Fruit fly (Drosophila melanogaster) whole organism, wandering third instar larva: ENCODE results near the gene CG12885.
A peak's percentile ranks its signal among the peaks of the same experiment; 100 is the strongest.

Source experiments
- Abd-B ChIP-seq: fragments of >200 bp; optimal IDR thresholded peaks from 2 replicates; lab custom pipeline; 2017; ENCODE audit warnings: missing biosample characterization, missing genetic modification characterization
- CG32264 ChIP-seq: fragments of 200-800 bp; sonication (Bioruptor generic); optimal IDR thresholded peaks from 2 replicates; lab custom pipeline; 2016; ENCODE audit warnings: missing biosample characterization, missing genetic modification characterization
- CG9705 ChIP-seq: fragments of 200-800 bp; sonication (Bioruptor generic); optimal IDR thresholded peaks from 2 replicates; lab custom pipeline; 2018; ENCODE audit warnings: missing biosample characterization, mild to moderate bottlenecking, missing genetic modification characterization
- CrebA ChIP-seq: fragments of 200-800 bp; sonication (Bioruptor generic); optimal IDR thresholded peaks from 2 replicates; lab custom pipeline; 2016; ENCODE audit warnings: missing biosample characterization, mild to moderate bottlenecking, missing genetic modification characterization, borderline replicate concordance
- Dfd ChIP-seq: fragments of >200 bp; optimal IDR thresholded peaks from 2 replicates; lab custom pipeline; 2017; ENCODE audit warnings: missing biosample characterization, missing genetic modification characterization
- Dif ChIP-seq: fragments of 200-275, 200-300 bp; sonication (Bioruptor generic); optimal IDR thresholded peaks from 2 replicates; lab custom pipeline; 2018; ENCODE audit warnings: missing biosample characterization, missing genetic modification characterization; ENCODE audit not compliant: partially characterized antibody
- GATAd ChIP-seq: sonication (Bioruptor generic); optimal IDR thresholded peaks from 2 replicates; lab custom pipeline; 2016; ENCODE audit warnings: missing biosample characterization, missing genetic modification characterization
- HLH106 ChIP-seq: fragments of 200-800 bp; optimal IDR thresholded peaks from 3 replicates; lab custom pipeline; 2019; ENCODE audit warnings: missing biosample characterization, mild to moderate bottlenecking, missing genetic modification characterization, moderate library complexity
- Hnf4 ChIP-seq: fragments of 200-800 bp; sonication (Bioruptor generic); optimal IDR thresholded peaks from 2 replicates; lab custom pipeline; 2016; ENCODE audit warnings: missing biosample characterization, mild to moderate bottlenecking, missing genetic modification characterization
- Hr78 ChIP-seq: fragments of >200 bp; optimal IDR thresholded peaks from 2 replicates; lab custom pipeline; 2017; ENCODE audit warnings: missing biosample characterization, missing genetic modification characterization
- Hr83 ChIP-seq: fragments of 200-300 bp; sonication (Bioruptor generic); optimal IDR thresholded peaks from 2 replicates; lab custom pipeline; 2016; ENCODE audit warnings: missing biosample characterization, mild to moderate bottlenecking, missing genetic modification characterization, moderate library complexity; ENCODE audit not compliant: poor library complexity, severe bottlenecking
- Jra ChIP-seq: sonication (Bioruptor generic); optimal IDR thresholded peaks from 2 replicates; lab custom pipeline; 2016; ENCODE audit warnings: missing biosample characterization, missing genetic modification characterization
- Mio ChIP-seq: sonication (Bioruptor generic); optimal IDR thresholded peaks from 2 replicates; lab custom pipeline; 2016; ENCODE audit warnings: missing biosample characterization, missing genetic modification characterization
- Myc ChIP-seq: fragments of >200 bp; optimal IDR thresholded peaks from 2 replicates; lab custom pipeline; 2017
- N ChIP-seq: fragments of >200 bp; optimal IDR thresholded peaks from 2 replicates; lab custom pipeline; 2018; ENCODE audit warnings: missing biosample characterization, missing external identifiers, missing genetic modification characterization
- OdsH ChIP-seq: fragments of 200-800 bp; sonication (Bioruptor generic); optimal IDR thresholded peaks from 2 replicates; lab custom pipeline; 2016; ENCODE audit warnings: missing biosample characterization, mild to moderate bottlenecking, missing genetic modification characterization
- Rel ChIP-seq, 2 experiments: fragments of 200-800 bp; sonication (Bioruptor generic) in 1 of 2; optimal IDR thresholded peaks; 2 replicates in 1 of 2; 3 replicates in 1 of 2; lab custom pipeline; 2016 to 2019; ENCODE audit warnings: mild to moderate bottlenecking in 2 of 2, missing biosample characterization in 2 of 2, missing genetic modification characterization in 2 of 2, moderate library complexity in 1 of 2
- Sp1 ChIP-seq: fragments of 200-800 bp; sonication (Bioruptor generic); optimal IDR thresholded peaks from 3 replicates; lab custom pipeline; 2019; ENCODE audit warnings: missing biosample characterization, mild to moderate bottlenecking, missing genetic modification characterization, moderate library complexity
- Vsx2 ChIP-seq: fragments of 200-300, 225-300 bp; sonication (Bioruptor generic); optimal IDR thresholded peaks from 2 replicates; lab custom pipeline; 2018; ENCODE audit warnings: missing biosample characterization, missing genetic modification characterization; ENCODE audit not compliant: partially characterized antibody
- br ChIP-seq: fragments of 200-800 bp; sonication (Bioruptor generic); optimal IDR thresholded peaks from 2 replicates; lab custom pipeline; 2016; ENCODE audit warnings: missing biosample characterization, missing genetic modification characterization
- brk ChIP-seq: fragments of 200-800 bp; sonication (Bioruptor generic); optimal IDR thresholded peaks from 2 replicates; lab custom pipeline; 2016; ENCODE audit warnings: missing biosample characterization, mild to moderate bottlenecking, missing genetic modification characterization
- dl ChIP-seq, 2 experiments: fragments of 175-275, 200-275 bp in 1 of 2; fragments of 200-275 bp in 1 of 2; sonication (Bioruptor generic); optimal IDR thresholded peaks; lab custom pipeline; 2018; ENCODE audit warnings: mild to moderate bottlenecking in 2 of 2, missing biosample characterization in 2 of 2, missing genetic modification characterization in 2 of 2, moderate library complexity in 2 of 2; ENCODE audit not compliant: partially characterized antibody in 2 of 2, insufficient read depth in 1 of 2
- dmrt93B ChIP-seq: fragments of 200-800 bp; sonication (Bioruptor generic); optimal IDR thresholded peaks from 2 replicates; lab custom pipeline; 2018; ENCODE audit warnings: missing biosample characterization, mild to moderate bottlenecking, missing genetic modification characterization
- dsf ChIP-seq: sonication (Bioruptor generic); optimal IDR thresholded peaks from 2 replicates; lab custom pipeline; 2016; ENCODE audit warnings: missing biosample characterization, missing genetic modification characterization, borderline replicate concordance
- ey ChIP-seq: fragments of 200-800 bp; sonication (Bioruptor generic); optimal IDR thresholded peaks from 2 replicates; lab custom pipeline; 2016; ENCODE audit warnings: missing biosample characterization, missing genetic modification characterization
- foxo ChIP-seq, 2 experiments: fragments of 200-800 bp; sonication (Bioruptor generic); optimal IDR thresholded peaks; 2 replicates in 1 of 2; 3 replicates in 1 of 2; lab custom pipeline; 2016 to 2017; ENCODE audit warnings: missing biosample characterization in 2 of 2, missing genetic modification characterization in 2 of 2
- fru ChIP-seq: fragments of 200-800 bp; sonication (Bioruptor generic); optimal IDR thresholded peaks from 3 replicates; lab custom pipeline; 2016; ENCODE audit warnings: missing biosample characterization, mild to moderate bottlenecking, missing genetic modification characterization
- h ChIP-seq: fragments of 200-800 bp; sonication (Bioruptor generic); optimal IDR thresholded peaks from 3 replicates; lab custom pipeline; 2016; ENCODE audit warnings: missing biosample characterization, mild to moderate bottlenecking, missing genetic modification characterization
- jim ChIP-seq: fragments of 175-275, 200-325 bp; sonication (Bioruptor generic); optimal IDR thresholded peaks from 2 replicates; lab custom pipeline; 2016; ENCODE audit warnings: missing biosample characterization, mild to moderate bottlenecking, missing genetic modification characterization
- lola ChIP-seq: fragments of >200 bp; optimal IDR thresholded peaks from 2 replicates; lab custom pipeline; 2017; ENCODE audit warnings: missing biosample characterization, missing genetic modification characterization
- pan ChIP-seq: fragments of >200 bp; optimal IDR thresholded peaks from 2 replicates; lab custom pipeline; 2017
- psq ChIP-seq: fragments of 200-800 bp; sonication (Bioruptor generic); optimal IDR thresholded peaks from 3 replicates; lab custom pipeline; 2017; ENCODE audit warnings: missing biosample characterization, mild to moderate bottlenecking, missing genetic modification characterization, moderate library complexity
- rgr ChIP-seq: fragments of 200-800 bp; sonication (Bioruptor generic); optimal IDR thresholded peaks from 3 replicates; lab custom pipeline; 2016; ENCODE audit warnings: missing biosample characterization, mild to moderate bottlenecking, missing genetic modification characterization
- sage ChIP-seq: fragments of 200-800 bp; sonication (Bioruptor generic); optimal IDR thresholded peaks from 2 replicates; lab custom pipeline; 2016; ENCODE audit warnings: missing biosample characterization, mild to moderate bottlenecking, missing genetic modification characterization
- sv ChIP-seq: fragments of 200-800 bp; sonication (Bioruptor generic); optimal IDR thresholded peaks from 3 replicates; lab custom pipeline; 2016; ENCODE audit warnings: missing biosample characterization, missing genetic modification characterization
- tai ChIP-seq: sonication (Bioruptor generic); optimal IDR thresholded peaks from 2 replicates; lab custom pipeline; 2016; ENCODE audit warnings: missing biosample characterization, missing genetic modification characterization
- usp ChIP-seq: fragments of >200 bp; optimal IDR thresholded peaks from 2 replicates; lab custom pipeline; 2017; ENCODE audit warnings: missing biosample characterization, missing genetic modification characterization
- woc ChIP-seq: sonication (Bioruptor generic); optimal IDR thresholded peaks from 2 replicates; lab custom pipeline; 2016; ENCODE audit warnings: missing biosample characterization, mild to moderate bottlenecking, missing genetic modification characterization

CG12885 gene

DNA sequence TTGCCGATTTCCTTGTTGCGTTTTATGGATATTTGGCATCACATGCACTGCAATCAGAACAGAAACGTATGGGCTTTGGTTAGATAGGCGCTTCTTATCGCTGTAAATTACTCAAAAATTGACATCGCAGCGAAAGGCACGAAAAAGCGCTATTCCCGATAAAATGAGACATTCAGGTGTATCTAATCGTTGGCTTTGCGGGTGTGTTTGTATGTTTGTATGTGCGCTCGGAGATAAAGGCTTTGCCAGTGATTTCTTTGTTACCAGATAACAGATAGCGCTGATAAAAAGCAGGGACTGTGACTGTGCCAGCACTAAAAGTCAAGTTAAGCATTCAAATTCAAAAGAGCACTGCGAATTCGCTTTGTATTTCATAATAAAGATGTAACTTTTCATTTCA is 47.9 kb downstream of the CG12885 start:
- TF ChIP-seq tai (peak; percentile 6), Rel (GFP tag; optimal IDR thresholded peaks at IDR 0.05; lab: Kevin White, UChicago) (no peak), Rel (tag; optimal IDR thresholded peaks at IDR 0.05; lab: Kevin White, UChicago) (peak; percentile 2), dmrt93B (GFP tag; lab: Kevin White, UChicago) (no peak)
- TF ChIP-seq, all 38 proteins: peak for 2

DNA sequence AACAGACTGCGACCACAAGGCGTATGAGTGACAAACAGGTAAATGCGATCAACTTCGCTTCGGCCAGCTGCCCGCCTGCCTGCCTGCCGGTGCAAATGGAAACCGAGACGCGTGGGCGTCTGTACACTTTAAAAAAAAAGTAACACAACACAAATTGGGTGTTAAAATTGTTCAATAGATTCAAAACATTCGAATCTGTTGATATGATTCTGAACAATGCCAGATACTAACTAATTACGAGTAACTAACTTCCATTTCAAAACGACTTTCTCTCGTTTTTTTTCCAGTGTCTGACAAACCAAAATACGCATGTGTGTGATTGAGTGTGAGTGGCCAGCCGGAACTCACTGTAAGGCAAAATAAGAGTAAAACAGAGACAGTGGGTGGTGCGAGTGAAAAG is 49.0 kb downstream of the CG12885 start:
- TF ChIP-seq lola (GFP tag; lab: Kevin White, UChicago) (no peak), Dif (no peak), h (GFP tag; lab: Kevin White, UChicago) (peak; percentile 98), foxo (GFP tag; optimal IDR thresholded peaks at IDR 0.05; lab: Kevin White, UChicago) (peak; percentile 80 to 93), Jra (GFP tag; lab: Kevin White, UChicago) (peak; percentile 71), psq (GFP tag; lab: Kevin White, UChicago) (peak; percentile 75), Sp1 (GFP tag; lab: Kevin White, UChicago) (peak; percentile 66), ey (GFP tag; lab: Kevin White, UChicago) (peak; percentile 87), tai (peak; percentile 70), Dfd (no peak), Hr78 (no peak), fru (GFP tag; lab: Kevin White, UChicago) (peak; percentile 92), pan (lab: Kevin White, UChicago) (no peak), woc (GFP tag; lab: Kevin White, UChicago) (peak; percentile 71), sage (GFP tag; lab: Kevin White, UChicago) (peak; percentile 79), HLH106 (tag; lab: Kevin White, UChicago) (peak; percentile 90), Hnf4 (GFP tag; lab: Kevin White, UChicago) (peak; percentile 74), brk (GFP tag; lab: Kevin White, UChicago) (no peak), jim (GFP tag; lab: Kevin White, UChicago) (no peak), usp (GFP tag; lab: Kevin White, UChicago) (no peak), Hr83 (GFP tag; lab: Kevin White, UChicago) (no peak), Rel (GFP tag; optimal IDR thresholded peaks at IDR 0.05; lab: Kevin White, UChicago) (peak; percentile 27), Rel (tag; optimal IDR thresholded peaks at IDR 0.05; lab: Kevin White, UChicago) (peak; percentile 29), dl (GFP tag; optimal IDR thresholded peaks at IDR 0.05; lab: Kevin White, UChicago; ENCODE audit: insufficient read depth in 1 of 2, partially characterized antibody in 2 of 2) (no peak), rgr (GFP tag; lab: Kevin White, UChicago) (peak; percentile 85), dmrt93B (GFP tag; lab: Kevin White, UChicago) (peak; percentile 80), OdsH (GFP tag; lab: Kevin White, UChicago) (peak; percentile 87), CG9705 (peak; percentile 69), GATAd (GFP tag; lab: Kevin White, UChicago) (peak; percentile 52), br (GFP tag; lab: Kevin White, UChicago) (peak; percentile 88), sv (GFP tag; lab: Kevin White, UChicago) (peak; percentile 38), dsf (no peak), Mio (GFP tag; lab: Kevin White, UChicago) (peak; percentile 11), CrebA (GFP tag; lab: Kevin White, UChicago) (no peak), Vsx2 (GFP tag; lab: Kevin White, UChicago) (no peak), CG32264 (GFP tag; lab: Kevin White, UChicago) (peak; percentile 89), Abd-B (GFP tag; lab: Kevin White, UChicago) (no peak), Myc (no peak), N (GFP tag; lab: Kevin White, UChicago) (no peak)

DNA sequence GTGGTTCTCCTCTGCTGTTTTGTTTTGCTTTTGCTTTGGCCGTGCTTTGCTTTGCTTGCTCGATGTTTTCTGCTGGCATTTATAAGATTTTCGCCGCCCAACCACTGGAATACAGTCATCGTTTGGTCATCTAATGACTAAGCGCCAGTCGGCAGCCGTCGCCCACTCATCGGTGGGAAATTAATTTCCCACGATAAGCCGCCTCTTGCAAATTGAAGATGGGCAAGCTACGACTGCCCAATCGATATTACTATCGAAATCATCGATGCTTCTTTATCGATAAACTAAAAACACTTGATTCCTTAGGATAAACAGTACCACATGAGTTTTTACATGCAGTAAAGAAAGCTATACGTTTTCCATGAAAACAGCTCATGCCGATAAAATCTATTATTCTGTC is 50.0 kb downstream of the CG12885 start:
- TF ChIP-seq dsf (no peak), Jra (GFP tag; lab: Kevin White, UChicago) (no peak), Hr78 (no peak), Dif (no peak), h (GFP tag; lab: Kevin White, UChicago) (no peak)
- TF ChIP-seq, all 38 proteins: peak for 0
